Worm (Caenorhabditis elegans): ENCODE measurements around the gene skpo-2.

ce11 chrII:3422938-3423337, 13.4 kb downstream of the skpo-2 start:
- TF ChIP-seq skn-1 (tag; optimal IDR thresholded peaks at IDR 0.05), result no peak
- no peak for TF ChIP-seq nhr-20 (tag; optimal IDR thresholded peaks at IDR 0.05)
- no peak for TF ChIP-seq fkh-10 (GFP tag; optimal IDR thresholded peaks at IDR 0.05)
- no peak for TF ChIP-seq elt-3 (tag; optimal IDR thresholded peaks at IDR 0.05)
- no peak for TF ChIP-seq sox-4 (tag; optimal IDR thresholded peaks at IDR 0.05)
- no peak for TF ChIP-seq ces-1 (GFP tag; optimal IDR thresholded peaks at IDR 0.05)

All from whole organism, L1 larva.